Worm (Caenorhabditis elegans) whole organism, L1 larva: ENCODE measurements around the gene C56E6.4.

Experiments used
- C16A3.4 ChIP-seq: fragments of 150-350 bp; optimal IDR thresholded peaks from 2 replicates; lab custom pipeline; 2014; ENCODE audit warnings: missing biosample characterization, missing genetic modification characterization
- F16B12.6 ChIP-seq: fragments of 150-350 bp; optimal IDR thresholded peaks from 2 replicates; lab custom pipeline; 2014; ENCODE audit warnings: missing biosample characterization, missing genetic modification characterization
- aha-1 ChIP-seq: fragments of 150-350 bp; optimal IDR thresholded peaks from 2 replicates; lab custom pipeline; 2014; ENCODE audit warnings: missing biosample characterization, missing genetic modification characterization
- aly-2 ChIP-seq: fragments of 150-350 bp; optimal IDR thresholded peaks from 2 replicates; lab custom pipeline; 2014; ENCODE audit warnings: missing biosample characterization, missing genetic modification characterization
- ama-1 ChIP-seq: fragments of 150-350 bp; optimal IDR thresholded peaks from 2 replicates; lab custom pipeline; 2014
- blmp-1 ChIP-seq: fragments of 150-350 bp; optimal IDR thresholded peaks from 2 replicates; lab custom pipeline; 2014; ENCODE audit warnings: missing biosample characterization, missing genetic modification characterization
- ceh-63 ChIP-seq: fragments of 200-800 bp; sonication (Bioruptor generic); optimal IDR thresholded peaks from 2 replicates; lab custom pipeline; 2018; ENCODE audit warnings: mild to moderate bottlenecking, missing genetic modification characterization, missing compliant biosample characterization
- ceh-8 ChIP-seq: fragments of 200-800 bp; sonication (Bioruptor generic); optimal IDR thresholded peaks from 2 replicates; lab custom pipeline; 2018; ENCODE audit warnings: mild to moderate bottlenecking, missing genetic modification characterization, moderate library complexity, missing compliant biosample characterization
- ceh-88 ChIP-seq: fragments of 200-800 bp; sonication (Bioruptor generic); IDR thresholded peaks from 2 replicates; pipeline ENCODE4 v1.3.6; 2022; ENCODE audit warnings: missing genetic modification characterization, missing compliant biosample characterization
- dpl-1 ChIP-seq, 3 experiments: fragments of 150-350 bp in 2 of 3; sonication (generic microtip) in 1 of 3; optimal IDR thresholded peaks; 2 replicates each; lab custom pipeline; 2014 to 2017; ENCODE audit warnings: missing biosample characterization in 3 of 3, missing genetic modification characterization in 3 of 3, missing genetic modification reagents in 3 of 3
- efl-1 ChIP-seq, 4 experiments: fragments of 150-350 bp; optimal IDR thresholded peaks in 3 of 4; peaks in 1 of 4; 1 replicate in 1 of 4; 2 replicates in 3 of 4; lab custom pipeline; 2014; ENCODE audit warnings: missing biosample characterization in 2 of 4, missing genetic modification characterization in 2 of 4, missing genetic modification reagents in 2 of 4
- efl-3 ChIP-seq: fragments of 200-800 bp; sonication (Bioruptor generic); optimal IDR thresholded peaks from 2 replicates; lab custom pipeline; 2018; ENCODE audit warnings: mild to moderate bottlenecking, missing genetic modification characterization, missing compliant biosample characterization
- elt-3 ChIP-seq, 6 experiments: fragments of 150-350 bp in 1 of 6; sonication (generic microtip); optimal IDR thresholded peaks; 2 replicates each; lab custom pipeline; 2017 to 2018; ENCODE audit warnings: missing biosample characterization in 6 of 6, missing genetic modification characterization in 6 of 6, inconsistent platforms in 1 of 6
- fkh-10 ChIP-seq: sonication (generic microtip); optimal IDR thresholded peaks from 2 replicates; lab custom pipeline; 2017; ENCODE audit warnings: missing biosample characterization, missing genetic modification reagents, missing genetic modification characterization
- fkh-4 ChIP-seq: sonication (generic microtip); optimal IDR thresholded peaks from 2 replicates; lab custom pipeline; 2016; ENCODE audit warnings: missing compliant biosample characterization, missing genetic modification characterization, borderline replicate concordance
- fos-1 ChIP-seq: fragments of 150-350 bp; optimal IDR thresholded peaks from 2 replicates; lab custom pipeline; 2014; ENCODE audit warnings: missing biosample characterization, missing genetic modification characterization
- hlh-4 ChIP-seq: sonication (generic microtip); optimal IDR thresholded peaks from 2 replicates; lab custom pipeline; 2016; ENCODE audit warnings: mild to moderate bottlenecking, missing genetic modification characterization, missing compliant biosample characterization
- lin-14 ChIP-seq: fragments of 200-800 bp; sonication (Bioruptor generic); optimal IDR thresholded peaks from 2 replicates; lab custom pipeline; 2018; ENCODE audit warnings: mild to moderate bottlenecking, missing genetic modification characterization, moderate library complexity, missing compliant biosample characterization
- lsy-2 ChIP-seq, 2 experiments: fragments of 150-350 bp; optimal IDR thresholded peaks; 2 replicates each; lab custom pipeline; 2014; ENCODE audit warnings: missing biosample characterization in 2 of 2, missing genetic modification characterization in 2 of 2
- mab-9 ChIP-seq: fragments of 200-800 bp; sonication (Bioruptor generic); IDR thresholded peaks from 2 replicates; pipeline ENCODE4 v1.3.6; 2022; ENCODE audit warnings: missing genetic modification reagents, missing genetic modification characterization, missing compliant biosample characterization
- mep-1 ChIP-seq: fragments of 150-350 bp; optimal IDR thresholded peaks from 2 replicates; lab custom pipeline; 2014; ENCODE audit warnings: missing biosample characterization, missing genetic modification characterization
- nhr-11 ChIP-seq: fragments of 150-350 bp; optimal IDR thresholded peaks from 2 replicates; lab custom pipeline; 2014; ENCODE audit warnings: missing biosample characterization, missing genetic modification characterization
- nhr-71 ChIP-seq: sonication (generic microtip); optimal IDR thresholded peaks from 2 replicates; lab custom pipeline; 2016; ENCODE audit warnings: mild to moderate bottlenecking, missing genetic modification characterization, moderate library complexity, missing compliant biosample characterization
- nhr-85 ChIP-seq: sonication (generic microtip); peaks from one replicate; lab custom pipeline; 2016; ENCODE audit warnings: missing genetic modification characterization, inconsistent platforms, missing compliant biosample characterization
- nhr-90 ChIP-seq: sonication (generic microtip); optimal IDR thresholded peaks from 2 replicates; lab custom pipeline; 2016; ENCODE audit warnings: mild to moderate bottlenecking, missing genetic modification characterization, missing compliant biosample characterization; ENCODE audit not compliant: poor library complexity
- sox-4 ChIP-seq: sonication (generic microtip); optimal IDR thresholded peaks from 2 replicates; lab custom pipeline; 2016; ENCODE audit warnings: missing genetic modification characterization, missing compliant biosample characterization
- swsn-7 ChIP-seq: sonication (generic microtip); optimal IDR thresholded peaks from 2 replicates; lab custom pipeline; 2016; ENCODE audit warnings: missing genetic modification characterization, missing compliant biosample characterization
- tbx-2 ChIP-seq: sonication (generic microtip); optimal IDR thresholded peaks from 2 replicates; lab custom pipeline; 2016; ENCODE audit warnings: missing genetic modification characterization, missing compliant biosample characterization
- zip-4 ChIP-seq: fragments of 200-800 bp; sonication (Bioruptor generic); optimal IDR thresholded peaks from 2 replicates; lab custom pipeline; 2018; ENCODE audit warnings: mild to moderate bottlenecking, missing genetic modification characterization, moderate library complexity, missing compliant biosample characterization
- ztf-11 ChIP-seq, 2 experiments: sonication (generic microtip); optimal IDR thresholded peaks; 2 replicates each; lab custom pipeline; 2016 to 2017; ENCODE audit warnings: missing genetic modification characterization in 2 of 2, missing biosample characterization in 1 of 2, missing compliant biosample characterization in 1 of 2
- ztf-4 ChIP-seq: fragments of 150-350 bp; optimal IDR thresholded peaks from 2 replicates; lab custom pipeline; 2014; ENCODE audit warnings: missing biosample characterization, missing genetic modification characterization

C56E6.4 gene

DNA sequence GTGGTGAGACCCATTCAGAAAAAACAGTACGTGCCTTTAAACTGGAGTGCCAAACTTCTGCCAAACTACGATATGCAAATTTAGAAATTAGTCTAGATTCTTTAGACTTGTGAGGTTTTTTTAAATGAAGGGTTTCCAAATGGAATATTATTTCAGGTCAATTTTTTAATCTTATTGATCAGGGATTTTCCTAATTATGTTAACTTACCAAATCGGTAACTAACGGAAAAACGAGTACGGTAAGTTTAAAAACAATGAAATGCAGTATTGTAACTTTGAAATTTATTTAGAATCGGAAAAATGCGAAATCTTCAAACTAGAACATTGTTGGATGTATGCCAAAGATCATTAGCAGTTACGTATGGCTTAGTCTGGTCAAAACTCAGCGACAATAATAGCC lies 12.3 kb downstream of the C56E6.4 start, which contains the start of gene C56E6.7:
Gene C56E6.7 (plus strand): TSS at position 301 of the 400 bp plus-strand sequence.
- TF ChIP-seq fkh-4 (tag; lab: Kevin White, UChicago) (no peak), tbx-2 (tag; lab: Kevin White, UChicago) (no peak), ceh-63 (GFP tag; lab: Kevin White, UChicago) (no peak), sox-4 (tag; lab: Kevin White, UChicago) (no peak), efl-3 (GFP tag; lab: Kevin White, UChicago) (no peak)

ce11 chrII:6513911-6514310 lies 14.6 kb downstream of the C56E6.4 start, which contains the start of gene R05G9R.1:
Gene R05G9R.1, minus strand, starts transcription at chrII:6514011.
- TF ChIP-seq efl-1 (optimal IDR thresholded peaks at IDR 0.05; lab: Kevin White, UChicago) (no peak), efl-1 (GFP tag; optimal IDR thresholded peaks at IDR 0.05 in 1 of 2; lab: Kevin White, UChicago) (peak in 1 of 2 experiments; percentile 9), nhr-11 (no peak)

- no peak for TF ChIP-seq mab-9 (GFP tag; lab: Robert Waterston, UW)
- TF ChIP-seq blmp-1: peak; percentile 65
- TF ChIP-seq, all 84 proteins: peak for 1
Measured at ce11 chrII:6513357-6513756, 15.2 kb downstream of the C56E6.4 start.

DNA sequence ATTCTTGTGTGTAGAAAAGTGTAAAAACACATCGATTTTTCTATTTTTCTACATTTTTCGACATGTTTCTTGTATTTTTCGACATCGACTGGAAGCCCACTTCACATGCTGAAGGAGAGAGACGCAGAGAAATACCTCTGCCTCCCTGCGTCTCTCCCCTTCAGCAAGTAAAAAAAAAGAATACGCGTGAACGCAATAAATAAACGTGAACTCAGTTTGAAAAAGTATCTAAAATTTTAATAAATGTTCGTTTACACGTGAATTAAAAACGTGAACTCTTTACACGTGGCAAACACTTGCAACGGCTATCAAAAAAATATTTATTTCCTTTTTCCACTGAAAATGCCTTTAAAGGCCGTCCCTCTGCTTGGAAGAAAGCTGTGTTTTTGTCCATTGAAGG lies 25.7 kb downstream of the C56E6.4 start, which contains the start of gene R05G9.1:
Gene R05G9.1 (plus strand): TSS at position 343 of the 400 bp plus-strand sequence.
- peak; percentile 19 to 35 for TF ChIP-seq efl-1 (optimal IDR thresholded peaks at IDR 0.05; lab: Kevin White, UChicago)
- peak; percentile 1 to 90 for TF ChIP-seq efl-1 (GFP tag; optimal IDR thresholded peaks at IDR 0.05 in 1 of 2; lab: Kevin White, UChicago)
- peak; percentile 43 for TF ChIP-seq lin-14
- no peak for TF ChIP-seq ceh-88 (GFP tag; lab: Robert Waterston, UW)
- TF ChIP-seq, all 84 proteins: peak for 2

DNA sequence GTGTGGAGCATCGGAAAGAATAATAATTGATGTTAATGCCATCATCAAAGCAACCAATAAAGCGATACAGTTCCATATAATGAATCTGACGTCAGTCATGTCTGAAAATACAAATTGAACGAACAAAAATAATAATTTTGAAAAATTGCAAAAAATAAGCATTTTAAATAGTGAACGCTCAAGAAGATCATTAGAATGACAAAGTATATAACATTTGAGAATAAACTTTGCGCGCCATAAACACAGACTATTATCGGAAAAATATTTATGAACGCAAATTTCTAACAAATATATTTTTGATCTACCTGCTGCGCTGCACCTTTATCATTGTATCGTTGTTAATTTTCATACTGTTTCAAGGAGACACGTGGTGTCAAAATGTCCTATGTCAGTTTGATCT lies 27.1 kb downstream of the C56E6.4 start, which contains the start of gene R05G9.3:
Gene R05G9.3 (minus strand): TSS at position 101 of the 400 bp plus-strand sequence.
- no peak for TF ChIP-seq elt-3 (tag; optimal IDR thresholded peaks at IDR 0.05; lab: Kevin White, UChicago)
- TF ChIP-seq aly-2 (tag; lab: Kevin White, UChicago): no peak
- TF ChIP-seq nhr-90 (tag; lab: Kevin White, UChicago): no peak
- TF ChIP-seq fkh-10 (GFP tag; lab: Kevin White, UChicago): no peak
- no peak for TF ChIP-seq swsn-7 (tag; lab: Kevin White, UChicago)
- no peak for TF ChIP-seq C16A3.4
- TF ChIP-seq mep-1: no peak
- no peak for TF ChIP-seq fos-1
- TF ChIP-seq nhr-85 (tag; lab: Kevin White, UChicago): no peak
- no peak for TF ChIP-seq ceh-8 (GFP tag; lab: Kevin White, UChicago)
- no peak for TF ChIP-seq nhr-71 (tag; lab: Kevin White, UChicago)
- TF ChIP-seq blmp-1: no peak
- TF ChIP-seq hlh-4 (tag; lab: Kevin White, UChicago): no peak
- TF ChIP-seq lsy-2 (tag; optimal IDR thresholded peaks at IDR 0.05; lab: Kevin White, UChicago): no peak
- no peak for TF ChIP-seq ama-1 (lab: Kevin White, UChicago)
- TF ChIP-seq dpl-1 (GFP tag; optimal IDR thresholded peaks at IDR 0.05; lab: Kevin White, UChicago): no peak
- TF ChIP-seq aha-1 (tag; lab: Kevin White, UChicago): no peak

DNA sequence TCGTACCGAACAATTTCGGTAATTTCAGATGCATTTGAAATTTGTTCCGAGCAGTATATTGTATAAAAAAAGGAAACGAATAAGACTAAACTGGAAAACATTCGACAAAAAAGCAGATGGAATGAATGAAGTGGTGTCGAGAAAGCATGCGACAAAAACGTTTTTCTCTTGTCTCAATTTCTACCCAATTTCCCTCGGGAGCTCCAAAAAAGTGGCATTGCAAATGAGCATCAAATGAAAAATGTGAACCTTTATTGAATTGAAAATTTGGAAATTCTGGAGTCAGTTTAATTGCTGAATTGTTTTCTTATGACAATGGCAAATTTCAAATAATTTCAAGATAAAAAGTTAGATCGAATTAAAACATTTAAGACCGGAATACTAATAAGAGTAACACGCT lies 28.4 kb downstream of the C56E6.4 start, which contains the start of gene R05G9.5:
Gene R05G9.5 (minus strand): TSS at position 101 of the 400 bp plus-strand sequence.
- TF ChIP-seq fos-1 (no peak), lin-14 (peak; percentile 12), nhr-71 (tag; lab: Kevin White, UChicago) (no peak)

ce11 chrII:6499067-6499466 lies 29.5 kb downstream of the C56E6.4 start, which contains the start of gene twk-49:
Gene twk-49, minus strand, starts transcription at chrII:6499167.
- TF ChIP-seq ztf-11 (tag; optimal IDR thresholded peaks at IDR 0.05; lab: Kevin White, UChicago): no peak
- TF ChIP-seq ceh-88 (GFP tag; lab: Robert Waterston, UW): no peak
- TF ChIP-seq zip-4 (GFP tag; lab: Kevin White, UChicago): no peak
- no peak for TF ChIP-seq fkh-10 (GFP tag; lab: Kevin White, UChicago)
- TF ChIP-seq ztf-4: no peak
- no peak for TF ChIP-seq F16B12.6 (tag; lab: Kevin White, UChicago)
